Worm (Caenorhabditis elegans): ENCODE data around the gene C01B9.1.

- TF ChIP-seq snpc-4 (tag; optimal IDR thresholded peaks at IDR 0.05), result no peak
- no peak for TF ChIP-seq mdl-1 (tag; optimal IDR thresholded peaks at IDR 0.05)
- TF ChIP-seq nfya-1 (tag; optimal IDR thresholded peaks at IDR 0.05; ENCODE audit: insufficient read depth), result no peak
- no peak for TF ChIP-seq unc-39 (tag; optimal IDR thresholded peaks at IDR 0.05)
These were observed 18.3 kb downstream of the C01B9.1 start for ce11 chrII:13789714-13790113.
